Fruit fly (Drosophila melanogaster): ENCODE results near the gene ACXE.

Gene ACXE

dm6 chr2L:12925311-12925710 is at the start of gene ACXE:
ACXE (plus strand) TSS chr2L:12925611.
- no peak for TF ChIP-seq CG13204 (GFP tag; optimal IDR thresholded peaks at IDR 0.05)
- no peak for TF ChIP-seq D1 (tag; optimal IDR thresholded peaks at IDR 0.05)
- no peak for TF ChIP-seq CG15710 (tag; optimal IDR thresholded peaks at IDR 0.05)
- no peak for TF ChIP-seq CG14655 (GFP tag; optimal IDR thresholded peaks at IDR 0.05)
- no peak for TF ChIP-seq CG9948 (tag; optimal IDR thresholded peaks at IDR 0.05)
- TF ChIP-seq Pif1B (GFP tag; optimal IDR thresholded peaks at IDR 0.05), result no peak
- TF ChIP-seq CG32121 (GFP tag; IDR thresholded peaks at IDR 0.05), result no peak
- TF ChIP-seq rn (GFP tag; IDR thresholded peaks at IDR 0.05), result no peak
- TF ChIP-seq Pif1A (GFP tag; optimal IDR thresholded peaks at IDR 0.05), result no peak

dm6 chr2L:12880429-12880828 is 45.0 kb upstream of the ACXE start:
- TF ChIP-seq CG4496 (GFP tag; IDR thresholded peaks at IDR 0.05), result no peak
- TF ChIP-seq D1 (tag; optimal IDR thresholded peaks at IDR 0.05), result no peak
- TF ChIP-seq rn (GFP tag; IDR thresholded peaks at IDR 0.05), result no peak
- no peak for TF ChIP-seq gl (tag; optimal IDR thresholded peaks at IDR 0.05)
- no peak for TF ChIP-seq fd96Ca (GFP tag; IDR thresholded peaks at IDR 0.05)
- TF ChIP-seq Snoo (tag; optimal IDR thresholded peaks at IDR 0.05), result no peak
- TF ChIP-seq CG9948 (tag; optimal IDR thresholded peaks at IDR 0.05), result no peak
- no peak for TF ChIP-seq CG15710 (tag; optimal IDR thresholded peaks at IDR 0.05)

DNA sequence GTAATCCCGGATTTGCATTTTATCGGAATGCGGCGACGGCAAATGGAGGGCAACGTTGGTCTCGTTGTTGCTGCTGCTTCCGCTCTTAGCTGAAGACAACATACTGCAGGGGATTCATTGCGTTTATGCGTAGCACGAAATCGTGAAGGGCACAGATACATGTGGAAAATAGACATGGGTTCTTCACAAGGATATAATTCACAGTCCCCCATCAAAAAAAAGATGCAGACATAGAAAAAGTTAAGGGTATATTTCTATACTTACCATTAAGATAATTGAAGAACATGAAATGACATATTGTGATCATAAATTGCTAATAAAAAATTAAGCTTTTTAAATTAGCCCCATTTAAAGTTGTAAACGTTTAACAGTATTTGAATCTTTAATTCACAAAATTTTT is 33.8 kb upstream of the ACXE start:
- TF ChIP-seq gl (tag; optimal IDR thresholded peaks at IDR 0.05), result no peak
- no peak for TF ChIP-seq D1 (tag; optimal IDR thresholded peaks at IDR 0.05)
- TF ChIP-seq CG9948 (tag; optimal IDR thresholded peaks at IDR 0.05), result no peak
- no peak for TF ChIP-seq Snoo (tag; optimal IDR thresholded peaks at IDR 0.05)
- no peak for TF ChIP-seq CG34367 (tag; optimal IDR thresholded peaks at IDR 0.05)
- TF ChIP-seq CG13204 (GFP tag; optimal IDR thresholded peaks at IDR 0.05), result no peak
- no peak for TF ChIP-seq Ets98B (GFP tag; IDR thresholded peaks at IDR 0.05)
- TF ChIP-seq CG15710 (tag; optimal IDR thresholded peaks at IDR 0.05), result peak; percentile 44
- peak; percentile 47 for TF ChIP-seq CG8159 (tag; optimal IDR thresholded peaks at IDR 0.05)
- TF ChIP-seq CG12605 (GFP tag; IDR thresholded peaks at IDR 0.05), result no peak
- peak; percentile 39 for TF ChIP-seq CG14655 (GFP tag; optimal IDR thresholded peaks at IDR 0.05)
- TF ChIP-seq rn (GFP tag; IDR thresholded peaks at IDR 0.05), result no peak

DNA sequence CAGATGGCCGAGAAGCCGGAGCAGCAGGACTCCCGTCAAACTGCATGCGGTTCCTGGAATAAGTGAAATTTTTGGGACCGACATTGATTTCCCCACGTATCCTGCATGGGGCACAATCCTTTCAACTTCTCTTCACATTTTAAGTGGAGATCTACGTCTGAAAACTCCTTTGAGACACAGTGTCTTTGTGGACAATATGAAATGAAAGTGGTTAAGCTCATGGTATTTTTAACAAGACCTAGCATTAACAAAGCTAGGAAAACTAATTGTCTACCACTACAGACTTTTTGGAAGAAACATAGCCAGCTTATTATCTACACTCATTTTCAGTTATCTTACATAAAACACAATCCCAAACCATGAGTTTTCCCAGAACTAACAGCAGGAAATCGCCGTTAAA is 13.2 kb upstream of the ACXE start, which contains the start of gene ACXC:
TSS of gene ACXC (plus strand) at position 301 of the 400 bp plus-strand sequence.
- no peak for TF ChIP-seq CG15710 (tag; optimal IDR thresholded peaks at IDR 0.05)
- TF ChIP-seq Ets98B (GFP tag; IDR thresholded peaks at IDR 0.05), result no peak
- TF ChIP-seq rn (GFP tag; IDR thresholded peaks at IDR 0.05), result no peak
- no peak for TF ChIP-seq CG8159 (tag; optimal IDR thresholded peaks at IDR 0.05)
- no peak for TF ChIP-seq CG14655 (GFP tag; optimal IDR thresholded peaks at IDR 0.05)
- no peak for TF ChIP-seq gl (tag; optimal IDR thresholded peaks at IDR 0.05)
- TF ChIP-seq CG32121 (GFP tag; IDR thresholded peaks at IDR 0.05), result no peak
- no peak for TF ChIP-seq CG17806 (tag; optimal IDR thresholded peaks at IDR 0.05)
- TF ChIP-seq EcR (GFP tag; optimal IDR thresholded peaks at IDR 0.05), result no peak

- TF ChIP-seq CG4496 (GFP tag; IDR thresholded peaks at IDR 0.05), result no peak
- TF ChIP-seq EcR (GFP tag; optimal IDR thresholded peaks at IDR 0.05), result no peak
- TF ChIP-seq CG14655 (GFP tag; optimal IDR thresholded peaks at IDR 0.05), result no peak
- TF ChIP-seq D1 (tag; optimal IDR thresholded peaks at IDR 0.05), result no peak
- no peak for TF ChIP-seq gl (tag; optimal IDR thresholded peaks at IDR 0.05)
- no peak for TF ChIP-seq CG10348 (GFP tag; IDR thresholded peaks at IDR 0.05)
- no peak for TF ChIP-seq CG17806 (tag; optimal IDR thresholded peaks at IDR 0.05)
- no peak for TF ChIP-seq CG32121 (GFP tag; IDR thresholded peaks at IDR 0.05)
- no peak for TF ChIP-seq Pif1A (GFP tag; optimal IDR thresholded peaks at IDR 0.05)
- TF ChIP-seq CG15710 (tag; optimal IDR thresholded peaks at IDR 0.05), result no peak
- no peak for TF ChIP-seq CG13204 (GFP tag; optimal IDR thresholded peaks at IDR 0.05)
Observed at dm6 chr2L:12916514-12916913, 8.9 kb upstream of the ACXE start, which contains the start of gene ACXB. ACXB (plus strand) TSS chr2L:12916814.

- TF ChIP-seq CG4496 (GFP tag; IDR thresholded peaks at IDR 0.05), result no peak
- no peak for TF ChIP-seq Pif1B (GFP tag; optimal IDR thresholded peaks at IDR 0.05)
- no peak for TF ChIP-seq CG12605 (GFP tag; IDR thresholded peaks at IDR 0.05)
- TF ChIP-seq CG32121 (GFP tag; IDR thresholded peaks at IDR 0.05), result no peak
- no peak for TF ChIP-seq CG8159 (tag; optimal IDR thresholded peaks at IDR 0.05)
- TF ChIP-seq CG14655 (GFP tag; optimal IDR thresholded peaks at IDR 0.05), result no peak
- TF ChIP-seq rn (GFP tag; IDR thresholded peaks at IDR 0.05), result no peak
- TF ChIP-seq CG17806 (tag; optimal IDR thresholded peaks at IDR 0.05), result no peak
- no peak for TF ChIP-seq D1 (tag; optimal IDR thresholded peaks at IDR 0.05)
- TF ChIP-seq gl (tag; optimal IDR thresholded peaks at IDR 0.05), result no peak
- no peak for TF ChIP-seq CG13204 (GFP tag; optimal IDR thresholded peaks at IDR 0.05)
- no peak for TF ChIP-seq fd96Ca (GFP tag; IDR thresholded peaks at IDR 0.05)
Observed at dm6 chr2L:12920791-12921190, 4.6 kb upstream of the ACXE start, which contains the start of gene ACXA. ACXA (plus strand) TSS chr2L:12921091.

dm6 chr2L:12932996-12933395 is 7.6 kb downstream of the ACXE start:
- TF ChIP-seq rn (GFP tag; IDR thresholded peaks at IDR 0.05) (no peak), CG34367 (tag; optimal IDR thresholded peaks at IDR 0.05) (peak; percentile 27), CG14655 (GFP tag; optimal IDR thresholded peaks at IDR 0.05) (peak; percentile 42), CG8159 (tag; optimal IDR thresholded peaks at IDR 0.05) (peak; percentile 66)

Measured in whole organism, pupa.